Worm (Caenorhabditis elegans): Measurements from ENCODE around the gene ceh-43.

Gene ceh-43

ce11 chrIII:4449893-4450579 is at the start of gene ceh-43:
Gene ceh-43, minus strand, starts transcription at chrIII:4449943.
- TF ChIP-seq elt-2 (tag; optimal IDR thresholded peaks at IDR 0.05) (peak; percentile 14), efl-1 (optimal IDR thresholded peaks at IDR 0.05) (no peak), efl-1 (GFP tag; optimal IDR thresholded peaks at IDR 0.05 in 1 of 2) (peak in 1 of 2 experiments; percentile 63), lin-15B (tag; optimal IDR thresholded peaks at IDR 0.05) (no peak), unc-130 (tag; optimal IDR thresholded peaks at IDR 0.05) (no peak), lin-35 (GFP tag; optimal IDR thresholded peaks at IDR 0.05) (peak in 1 of 2 experiments; percentile 27), hlh-4 (tag; optimal IDR thresholded peaks at IDR 0.05) (no peak)

ce11 chrIII:4498938-4499337 is 49.2 kb upstream of the ceh-43 start, which contains the start of the genes C07G2.5 and atf-7:
Gene C07G2.5, minus strand, starts transcription at chrIII:4499038.
Gene atf-7, minus strand, starts transcription at chrIII:4499045.
- TF ChIP-seq unc-62 (GFP tag; optimal IDR thresholded peaks at IDR 0.05) (no peak), C34B4.2 (tag; optimal IDR thresholded peaks at IDR 0.05) (no peak), C16A3.4 (tag; optimal IDR thresholded peaks at IDR 0.05) (no peak), ztf-11 (tag; optimal IDR thresholded peaks at IDR 0.05) (no peak), nhr-84 (tag; optimal IDR thresholded peaks at IDR 0.05) (no peak), aly-2 (tag; optimal IDR thresholded peaks at IDR 0.05) (no peak), mab-9 (GFP tag; IDR thresholded peaks at IDR 0.05) (no peak), jun-1 (tag; optimal IDR thresholded peaks at IDR 0.05) (no peak), elt-3 (tag; optimal IDR thresholded peaks at IDR 0.05) (no peak), snpc-4 (tag; optimal IDR thresholded peaks at IDR 0.05) (no peak), mef-2 (tag; optimal IDR thresholded peaks at IDR 0.05) (no peak), irx-1 (tag; optimal IDR thresholded peaks at IDR 0.05) (no peak), F16B12.6 (tag; optimal IDR thresholded peaks at IDR 0.05) (no peak), lin-35 (GFP tag; optimal IDR thresholded peaks at IDR 0.05) (no peak), hpl-2 (GFP tag; optimal IDR thresholded peaks at IDR 0.05) (no peak), nhr-28 (tag; optimal IDR thresholded peaks at IDR 0.05) (no peak), fos-1 (tag; optimal IDR thresholded peaks at IDR 0.05) (no peak), swsn-7 (tag; optimal IDR thresholded peaks at IDR 0.05) (no peak), efl-3 (GFP tag; optimal IDR thresholded peaks at IDR 0.05) (no peak)

DNA sequence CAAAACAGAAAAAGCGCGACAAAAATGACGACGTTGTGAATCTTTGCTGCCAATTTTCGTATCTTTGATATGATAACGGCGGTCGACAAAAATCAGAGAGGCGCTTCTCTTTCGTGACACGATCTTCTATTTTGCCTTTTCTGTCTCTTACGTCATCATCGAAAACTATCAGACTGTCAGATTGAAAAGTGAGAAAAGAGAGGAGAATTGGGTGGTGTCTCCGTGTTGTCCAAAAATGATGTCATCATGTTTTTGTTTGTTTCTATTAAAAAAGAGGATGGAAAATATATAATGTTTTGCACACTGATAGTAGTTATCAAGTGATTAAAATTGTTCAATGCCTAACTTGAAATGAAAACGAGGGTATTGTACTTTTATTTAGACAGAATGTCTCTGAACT is 46.3 kb upstream of the ceh-43 start:
- no peak for TF ChIP-seq nhr-237 (tag; optimal IDR thresholded peaks at IDR 0.05)
- TF ChIP-seq tlp-1 (tag; optimal IDR thresholded peaks at IDR 0.05) = no peak
- peak; percentile 64 for TF ChIP-seq nhr-90 (tag; optimal IDR thresholded peaks at IDR 0.05; ENCODE audit: poor library complexity)
- no peak for TF ChIP-seq efl-3 (GFP tag; optimal IDR thresholded peaks at IDR 0.05)
- peak; percentile 33 for TF ChIP-seq nhr-19 (GFP tag; conservative IDR thresholded peaks at IDR 0.05)
- TF ChIP-seq pax-3 (tag; optimal IDR thresholded peaks at IDR 0.05) = no peak
- no peak for TF ChIP-seq nhr-11 (tag; optimal IDR thresholded peaks at IDR 0.05)
- no peak for TF ChIP-seq dsc-1 (tag; optimal IDR thresholded peaks at IDR 0.05)
- TF ChIP-seq dpl-1 (GFP tag; optimal IDR thresholded peaks at IDR 0.05) = peak in 1 of 3 experiments; percentile 14
- no peak for TF ChIP-seq ztf-11 (tag; optimal IDR thresholded peaks at IDR 0.05)
- peak; percentile 39 for TF ChIP-seq elt-2 (tag; optimal IDR thresholded peaks at IDR 0.05)
- TF ChIP-seq hlh-4 (tag; optimal IDR thresholded peaks at IDR 0.05) = no peak
- no peak for TF ChIP-seq sox-4 (tag; optimal IDR thresholded peaks at IDR 0.05)
- no peak for TF ChIP-seq ceh-88 (GFP tag; IDR thresholded peaks at IDR 0.05)
- peak; percentile 84 for TF ChIP-seq blmp-1 (tag; optimal IDR thresholded peaks at IDR 0.05)
- no peak for TF ChIP-seq sup-37 (GFP tag; optimal IDR thresholded peaks at IDR 0.05)
- TF ChIP-seq fkh-10 (GFP tag; optimal IDR thresholded peaks at IDR 0.05) = no peak
- TF ChIP-seq alr-1 (tag; optimal IDR thresholded peaks at IDR 0.05; ENCODE audit: borderline replicate concordance) = no peak
- no peak for TF ChIP-seq ceh-8 (GFP tag; optimal IDR thresholded peaks at IDR 0.05)
- TF ChIP-seq fkh-4 (tag; optimal IDR thresholded peaks at IDR 0.05; ENCODE audit: borderline replicate concordance) = no peak
- TF ChIP-seq nhr-47 (tag; optimal IDR thresholded peaks at IDR 0.05) = no peak
- no peak for TF ChIP-seq C04F5.9 (tag; optimal IDR thresholded peaks at IDR 0.05)
- no peak for TF ChIP-seq egl-27 (tag; optimal IDR thresholded peaks at IDR 0.05)
- no peak for TF ChIP-seq lin-13 (GFP tag; optimal IDR thresholded peaks at IDR 0.05)
- no peak for TF ChIP-seq zag-1 (tag; optimal IDR thresholded peaks at IDR 0.05)
- TF ChIP-seq egl-13 (tag; optimal IDR thresholded peaks at IDR 0.05) = no peak
- TF ChIP-seq ceh-63 (GFP tag; optimal IDR thresholded peaks at IDR 0.05) = no peak
- no peak for TF ChIP-seq C16A3.4 (tag; optimal IDR thresholded peaks at IDR 0.05)
- peak; percentile 11 for TF ChIP-seq rnt-1 (tag; optimal IDR thresholded peaks at IDR 0.05)
